Worm (Caenorhabditis elegans) whole organism, early embryonic: Measurements from ENCODE around the gene Y37E11B.1.

Source experiments
- B0310.2 ChIP-seq: sonication (generic microtip); optimal IDR thresholded peaks from 2 replicates; lab custom pipeline; 2016; ENCODE audit warnings: mild to moderate bottlenecking, missing genetic modification characterization, missing compliant biosample characterization
- ama-1 ChIP-seq: fragments of 150-350 bp; optimal IDR thresholded peaks from 2 replicates; lab custom pipeline; 2014
- ets-7 ChIP-seq: sonication (generic microtip); optimal IDR thresholded peaks from 2 replicates; lab custom pipeline; 2016; ENCODE audit warnings: missing genotype, missing genetic modification characterization, missing compliant biosample characterization
- flt-1 ChIP-seq: fragments of 200-800 bp; sonication (Bioruptor generic); IDR thresholded peaks from 2 replicates; pipeline ENCODE4 v1.3.6; 2022; ENCODE audit warnings: missing genetic modification characterization, missing compliant biosample characterization
- hmbx-1 ChIP-seq: sonication (generic microtip); optimal IDR thresholded peaks from 2 replicates; lab custom pipeline; 2016; ENCODE audit warnings: mild to moderate bottlenecking, missing genetic modification characterization, missing compliant biosample characterization
- hnd-1 ChIP-seq: sonication (generic microtip); optimal IDR thresholded peaks from 2 replicates; lab custom pipeline; 2016; ENCODE audit warnings: missing genetic modification characterization, missing compliant biosample characterization
- pes-1 ChIP-seq: fragments of 200-800 bp; sonication (Bioruptor generic); IDR thresholded peaks from 2 replicates; pipeline ENCODE4 v1.3.6; 2022; ENCODE audit warnings: missing genetic modification reagents, missing genetic modification characterization, missing compliant biosample characterization
- scrt-1 ChIP-seq: fragments of 200-800 bp; sonication (Bioruptor generic); IDR thresholded peaks from 2 replicates; pipeline ENCODE4 v1.3.6; 2022; ENCODE audit warnings: missing genetic modification characterization, missing compliant biosample characterization

- no peak for TF ChIP-seq hnd-1 (tag; lab: Kevin White, UChicago)
- TF ChIP-seq hmbx-1 (tag; lab: Kevin White, UChicago) = no peak
- no peak for TF ChIP-seq flt-1
- no peak for TF ChIP-seq ets-7 (tag; lab: Kevin White, UChicago)
- no peak for TF ChIP-seq scrt-1 (GFP tag; lab: Robert Waterston, UW)
- no peak for TF ChIP-seq ama-1 (lab: Kevin White, UChicago)
- TF ChIP-seq B0310.2 (tag; lab: Kevin White, UChicago) = no peak
- TF ChIP-seq pes-1 (GFP tag; lab: Robert Waterston, UW) = no peak
Measured at ce11 chrIV:3628896-3629641, 49.6 kb downstream of the Y37E11B.1 start.
